Worm (Caenorhabditis elegans): Measurements from ENCODE around the gene W04G3.5.

DNA sequence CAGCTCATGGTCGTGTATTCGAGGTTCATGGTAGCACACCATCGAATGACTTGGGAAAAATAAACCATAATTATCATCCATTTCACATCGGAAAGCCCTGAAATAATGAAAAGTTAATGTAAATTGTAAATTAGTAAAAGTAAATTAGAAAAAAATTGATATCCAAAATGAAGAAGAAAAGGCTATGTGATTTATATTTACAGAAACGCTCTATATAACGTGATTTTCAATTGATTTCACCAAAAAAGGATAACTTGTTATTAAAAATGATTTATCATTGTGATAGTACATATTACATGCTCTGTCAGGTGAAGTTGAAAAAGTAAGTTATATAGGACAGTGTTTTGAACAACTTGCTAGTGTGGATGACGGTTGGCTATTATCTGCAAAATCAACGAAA lies 30.7 kb upstream of the W04G3.5 start, which contains the start of gene C09F12.3:
- TF ChIP-seq nhr-11 (tag; optimal IDR thresholded peaks at IDR 0.05) (no peak), ceh-9 (tag; optimal IDR thresholded peaks at IDR 0.05) (no peak)

Measured in whole organism, late embryonic.